Fruit fly (Drosophila melanogaster) Kc167 (cell line): ENCODE data around the gene Ddc.

Source experiments
- Myc ChIP-seq: fragments of >200 bp; optimal IDR thresholded peaks from 2 replicates; lab custom pipeline; 2017; ENCODE audit warnings: missing external identifiers
- Sin3A ChIP-seq: fragments of >200 bp; optimal IDR thresholded peaks from 2 replicates; lab custom pipeline; 2018; ENCODE audit warnings: missing external identifiers
- h ChIP-seq: fragments of >200 bp; optimal IDR thresholded peaks from 3 replicates; lab custom pipeline; 2018; ENCODE audit warnings: missing external identifiers
- insv ChIP-seq: fragments of >200 bp; optimal IDR thresholded peaks from 3 replicates; lab custom pipeline; 2018; ENCODE audit warnings: missing external identifiers
- psq ChIP-seq: fragments of >200 bp; optimal IDR thresholded peaks from 2 replicates; lab custom pipeline; 2017; ENCODE audit warnings: missing external identifiers
- ttk ChIP-seq: sonication (Bioruptor generic); optimal IDR thresholded peaks from 2 replicates; lab custom pipeline; 2017; ENCODE audit warnings: missing external identifiers

The Ddc gene

DNA sequence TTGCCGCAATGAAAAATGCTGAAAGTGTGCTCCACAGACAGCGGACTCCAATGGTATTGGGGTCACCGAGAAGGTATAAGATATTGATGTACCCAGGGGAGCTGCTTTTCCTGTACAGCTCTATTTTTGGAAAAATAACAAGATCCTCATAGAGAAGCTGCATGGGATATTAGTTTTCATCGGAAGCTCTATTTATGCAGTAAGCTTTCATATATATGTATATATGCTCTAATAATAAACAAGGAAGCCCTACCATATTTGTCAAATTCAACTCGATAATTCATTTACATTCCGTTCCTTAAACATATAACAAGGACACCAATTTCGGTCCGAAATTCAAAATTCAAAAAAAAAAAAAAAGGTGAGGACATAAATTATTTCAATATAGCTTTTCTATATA lies 18.4 kb downstream of the Ddc start, which contains the start of the genes CG17344 and CG43731:
CG17344 (plus strand) TSS at position 301 of the 400 bp plus-strand sequence.
CG43731 (plus strand) TSS at position 301 of the 400 bp plus-strand sequence.
- TF ChIP-seq ttk (lab: Kevin White, UChicago) (no peak), psq (lab: Kevin White, UChicago) (no peak), Myc (lab: Kevin White, UChicago) (no peak), Sin3A (lab: Kevin White, UChicago) (no peak), insv (lab: Kevin White, UChicago) (no peak), h (lab: Kevin White, UChicago) (no peak)

DNA sequence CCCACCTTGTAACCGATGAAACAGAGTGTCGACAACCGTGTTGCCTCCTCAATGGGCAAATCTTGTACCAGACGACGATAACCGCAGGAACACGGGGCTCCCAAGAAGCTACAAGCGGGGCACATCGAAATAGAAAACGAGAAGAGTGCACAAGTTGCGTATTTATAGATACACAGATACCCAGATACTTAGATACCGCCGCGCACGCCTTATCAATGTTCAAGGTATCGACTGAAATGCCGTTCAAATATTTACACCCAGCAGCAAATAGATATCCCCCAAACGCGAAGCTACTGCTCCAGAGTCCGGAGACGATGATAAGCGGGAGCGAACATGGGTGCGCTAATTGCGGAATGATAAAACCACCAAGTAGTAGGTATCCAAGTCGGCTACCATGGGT lies 21.4 kb downstream of the Ddc start:
- TF ChIP-seq ttk (lab: Kevin White, UChicago) (no peak), insv (lab: Kevin White, UChicago) (no peak), h (lab: Kevin White, UChicago) (no peak), psq (lab: Kevin White, UChicago) (no peak), Myc (lab: Kevin White, UChicago) (no peak), Sin3A (lab: Kevin White, UChicago) (no peak)

DNA sequence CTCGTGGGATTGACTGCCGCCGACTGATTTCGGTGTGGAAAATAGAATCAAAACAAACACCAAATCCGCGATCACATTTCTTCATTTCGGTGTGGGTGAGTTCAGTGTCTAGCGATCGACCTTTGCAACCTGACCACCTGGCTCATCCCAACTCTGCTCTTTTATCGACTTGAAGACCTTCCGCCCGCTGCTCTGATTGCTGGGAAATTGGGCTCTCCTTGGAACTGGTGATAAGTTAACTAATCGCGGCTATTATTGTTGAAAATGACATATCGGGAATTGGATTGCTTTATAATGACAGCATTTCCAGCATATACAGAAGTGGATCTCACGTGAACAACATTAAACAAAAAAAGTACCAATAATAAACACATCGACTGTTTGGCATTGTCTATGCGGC lies 22.7 kb downstream of the Ddc start:
- TF ChIP-seq h (lab: Kevin White, UChicago) (no peak), psq (lab: Kevin White, UChicago) (no peak), Sin3A (lab: Kevin White, UChicago) (no peak), insv (lab: Kevin White, UChicago) (no peak), Myc (lab: Kevin White, UChicago) (no peak), ttk (lab: Kevin White, UChicago) (no peak)

- TF ChIP-seq psq (lab: Kevin White, UChicago), result no peak
- no peak for TF ChIP-seq ttk (lab: Kevin White, UChicago)
- no peak for TF ChIP-seq Sin3A (lab: Kevin White, UChicago)
- no peak for TF ChIP-seq h (lab: Kevin White, UChicago)
- no peak for TF ChIP-seq Myc (lab: Kevin White, UChicago)
- TF ChIP-seq insv (lab: Kevin White, UChicago), result no peak
These were observed 23.7 kb downstream of the Ddc start for dm6 chr2L:19096361-19096760.

DNA sequence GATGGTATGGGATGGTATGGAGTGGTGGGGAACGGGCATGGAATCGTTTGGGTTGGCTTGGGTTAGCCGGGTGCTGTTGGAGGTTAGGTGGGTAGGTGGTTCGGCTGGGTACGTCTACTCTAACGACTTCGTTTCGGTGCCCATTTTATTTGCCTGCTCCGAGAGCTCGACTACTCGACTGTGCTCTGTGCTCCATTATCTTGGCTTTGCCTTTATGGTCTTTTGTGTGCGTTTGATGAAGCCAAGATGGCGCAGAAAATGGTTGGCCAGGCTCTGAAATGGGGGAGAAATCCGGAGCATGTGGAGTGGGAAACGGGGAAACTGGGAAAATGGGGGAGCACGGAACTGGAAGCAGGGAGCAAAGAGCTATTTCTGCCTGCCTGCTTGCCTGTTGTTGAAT lies 26.2 kb downstream of the Ddc start:
- TF ChIP-seq ttk (lab: Kevin White, UChicago), result no peak
- TF ChIP-seq Myc (lab: Kevin White, UChicago), result no peak
- no peak for TF ChIP-seq Sin3A (lab: Kevin White, UChicago)
- TF ChIP-seq h (lab: Kevin White, UChicago), result no peak
- no peak for TF ChIP-seq psq (lab: Kevin White, UChicago)
- no peak for TF ChIP-seq insv (lab: Kevin White, UChicago)

- no peak for TF ChIP-seq ttk (lab: Kevin White, UChicago)
- TF ChIP-seq h (lab: Kevin White, UChicago), result no peak
- TF ChIP-seq Myc (lab: Kevin White, UChicago), result no peak
- TF ChIP-seq psq (lab: Kevin White, UChicago), result no peak
- no peak for TF ChIP-seq Sin3A (lab: Kevin White, UChicago)
- no peak for TF ChIP-seq insv (lab: Kevin White, UChicago)
These were observed 30.7 kb downstream of the Ddc start for dm6 chr2L:19089385-19089784.

DNA sequence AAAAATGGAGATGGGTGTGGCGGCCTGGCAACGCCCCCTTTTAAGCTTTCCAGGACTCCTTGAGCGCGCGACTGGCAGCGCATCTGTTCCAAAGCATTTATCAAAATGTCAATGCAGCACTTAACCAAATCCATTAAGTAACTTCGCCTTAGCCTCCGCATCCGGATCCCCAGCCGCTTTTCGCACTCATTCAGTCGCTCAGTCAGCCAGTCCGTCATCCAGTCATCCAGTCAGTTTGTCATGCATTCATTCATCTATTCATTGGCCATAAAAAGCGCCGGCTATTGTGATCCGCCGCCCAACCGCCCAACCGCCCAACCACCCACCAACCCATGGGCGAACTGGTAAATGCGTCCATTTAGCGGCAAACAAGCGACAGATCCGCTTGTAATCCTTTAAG lies 31.2 kb downstream of the Ddc start:
- TF ChIP-seq h (lab: Kevin White, UChicago) (no peak), Myc (lab: Kevin White, UChicago) (no peak), psq (lab: Kevin White, UChicago) (no peak), Sin3A (lab: Kevin White, UChicago) (no peak), ttk (lab: Kevin White, UChicago) (no peak)

DNA sequence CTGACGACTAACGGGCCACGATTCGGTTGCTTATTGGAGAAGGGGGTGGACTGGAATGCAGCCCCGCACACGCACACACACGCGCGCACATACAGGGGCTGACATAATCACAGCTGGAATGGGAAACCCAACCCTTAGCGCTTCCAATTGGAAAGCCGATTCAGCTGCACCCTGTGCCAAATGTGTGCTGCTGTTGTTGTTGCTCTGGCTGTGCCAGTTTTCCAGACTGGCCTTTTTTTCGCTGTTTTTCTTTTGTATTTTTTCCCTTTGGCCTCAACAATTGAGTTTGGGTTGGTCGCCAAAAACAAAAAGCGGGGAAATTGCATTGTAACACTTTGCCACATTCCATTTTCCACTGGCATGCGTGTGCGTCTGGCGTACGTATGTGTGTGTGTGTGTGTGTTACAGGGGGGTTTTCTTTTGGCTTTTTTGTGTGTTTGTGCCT lies 36.8 kb downstream of the Ddc start:
- TF ChIP-seq h (lab: Kevin White, UChicago) (no peak), psq (lab: Kevin White, UChicago) (no peak), insv (lab: Kevin White, UChicago) (no peak), Myc (lab: Kevin White, UChicago) (no peak), Sin3A (lab: Kevin White, UChicago) (no peak)

DNA sequence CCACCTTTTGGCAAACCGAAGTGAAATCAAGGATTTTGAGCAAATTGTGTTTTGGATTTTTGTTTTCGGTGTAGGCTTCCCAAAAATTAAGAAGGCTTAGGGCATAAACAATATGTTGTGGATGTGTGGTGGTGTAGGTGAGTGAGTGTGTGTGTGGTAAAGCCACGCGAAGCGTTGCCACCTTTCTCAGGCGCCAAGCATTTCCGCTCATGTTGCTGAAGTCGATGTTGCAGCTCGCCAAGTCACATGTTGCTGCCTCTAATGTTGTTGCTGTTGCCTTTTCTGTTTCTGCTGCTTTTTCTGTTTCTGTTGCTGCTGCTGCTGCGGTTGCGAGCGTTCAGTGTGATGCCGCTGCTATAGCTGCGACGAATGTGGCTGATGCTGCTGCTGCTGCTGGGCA lies 40.4 kb downstream of the Ddc start:
- no peak for TF ChIP-seq insv (lab: Kevin White, UChicago)
- TF ChIP-seq h (lab: Kevin White, UChicago), result no peak
- TF ChIP-seq ttk (lab: Kevin White, UChicago), result no peak
- TF ChIP-seq psq (lab: Kevin White, UChicago), result no peak
- no peak for TF ChIP-seq Sin3A (lab: Kevin White, UChicago)
- TF ChIP-seq Myc (lab: Kevin White, UChicago), result no peak

DNA sequence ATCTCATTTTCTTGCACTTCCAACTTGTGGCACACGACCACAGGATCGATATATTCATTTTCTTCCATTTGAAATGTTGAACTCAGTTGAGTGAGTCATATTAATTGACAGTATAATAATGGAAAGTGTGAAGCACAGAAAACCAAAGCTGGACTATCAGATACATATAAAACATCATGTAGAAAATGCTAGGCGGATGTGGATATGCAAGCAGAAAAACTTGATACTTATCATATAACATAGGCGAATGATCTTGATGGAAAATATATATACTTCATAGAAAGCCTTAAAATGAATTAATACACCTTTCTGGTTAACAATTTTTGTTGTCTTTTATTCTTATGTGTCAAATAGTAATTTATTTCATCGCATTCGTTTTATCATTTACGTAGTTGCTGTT lies 41.2 kb downstream of the Ddc start, which contains the start of gene CG10700:
CG10700 (minus strand) TSS at position 101 of the 400 bp plus-strand sequence.
- no peak for TF ChIP-seq ttk (lab: Kevin White, UChicago)
- TF ChIP-seq insv (lab: Kevin White, UChicago), result no peak
- TF ChIP-seq Sin3A (lab: Kevin White, UChicago), result no peak
- no peak for TF ChIP-seq Myc (lab: Kevin White, UChicago)
- TF ChIP-seq psq (lab: Kevin White, UChicago), result no peak
- no peak for TF ChIP-seq h (lab: Kevin White, UChicago)

dm6 chr2L:19074099-19074828 lies 45.8 kb downstream of the Ddc start, which contains the start of gene CG17572:
CG17572 (minus strand) TSS chr2L:19074149.
- no peak for TF ChIP-seq h (lab: Kevin White, UChicago)
- no peak for TF ChIP-seq Sin3A (lab: Kevin White, UChicago)
- no peak for TF ChIP-seq Myc (lab: Kevin White, UChicago)
- TF ChIP-seq psq (lab: Kevin White, UChicago), result no peak
